Worm (Caenorhabditis elegans) whole organism, late embryonic: ENCODE measurements around the gene glb-7.

Experiments
- C08G9.2 ChIP-seq: sonication (generic microtip); optimal IDR thresholded peaks from 2 replicates; lab custom pipeline; 2016; ENCODE audit warnings: mild to moderate bottlenecking, missing genetic modification characterization, moderate library complexity, missing compliant biosample characterization
- ceh-22 ChIP-seq: sonication (generic microtip); optimal IDR thresholded peaks from 2 replicates; lab custom pipeline; 2017; ENCODE audit warnings: missing biosample characterization, missing genetic modification characterization
- pha-4 ChIP-seq: fragments of 150-350 bp; optimal IDR thresholded peaks from 2 replicates; lab custom pipeline; 2018; ENCODE audit warnings: missing biosample characterization, missing genetic modification reagents, missing genetic modification characterization
- tbx-2 ChIP-seq: sonication (generic microtip); optimal IDR thresholded peaks from 2 replicates; lab custom pipeline; 2016; ENCODE audit warnings: missing genetic modification characterization, missing compliant biosample characterization

DNA sequence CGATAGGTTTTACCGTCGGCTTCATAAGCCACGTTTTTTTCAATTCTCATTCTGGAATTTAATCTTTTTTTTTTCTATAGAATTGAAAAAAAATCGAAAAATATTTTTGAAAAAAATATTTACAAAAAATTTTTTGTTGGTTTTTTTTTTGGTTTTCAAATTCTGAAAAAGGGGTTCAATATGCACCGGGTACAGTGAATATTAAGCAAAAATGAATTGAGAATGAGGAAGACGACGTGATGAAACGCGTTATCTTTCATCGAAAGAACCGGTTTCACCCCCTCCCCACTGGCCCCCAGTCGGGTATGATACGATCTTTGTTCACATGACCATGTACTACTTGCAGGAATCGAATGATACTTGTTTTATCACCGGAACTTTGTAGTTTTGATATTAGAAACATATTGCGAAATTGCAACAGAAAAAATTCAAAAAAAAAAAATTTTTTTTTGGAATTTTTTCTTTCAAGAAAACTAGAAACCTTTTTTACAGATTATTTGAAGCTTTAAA lies 26.7 kb downstream of the glb-7 start, which contains the start of gene C54E4.5:
- TF ChIP-seq pha-4 (tag; lab: Kevin White, UChicago) (no peak), ceh-22 (tag; lab: Kevin White, UChicago) (no peak), C08G9.2 (tag; lab: Kevin White, UChicago) (no peak), tbx-2 (tag; lab: Kevin White, UChicago) (no peak)
